Fruit fly (Drosophila melanogaster) whole organism, wandering third instar larva: ENCODE measurements around the gene CG43739.

Experiments
- CrebA ChIP-seq: fragments of 200-800 bp; sonication (Bioruptor generic); optimal IDR thresholded peaks from 2 replicates; lab custom pipeline; 2016; ENCODE audit warnings: missing biosample characterization, mild to moderate bottlenecking, missing genetic modification characterization, borderline replicate concordance
- Dfd ChIP-seq: fragments of >200 bp; optimal IDR thresholded peaks from 2 replicates; lab custom pipeline; 2017; ENCODE audit warnings: missing biosample characterization, missing genetic modification characterization
- h ChIP-seq: fragments of 200-800 bp; sonication (Bioruptor generic); optimal IDR thresholded peaks from 3 replicates; lab custom pipeline; 2016; ENCODE audit warnings: missing biosample characterization, mild to moderate bottlenecking, missing genetic modification characterization
- pan ChIP-seq: fragments of >200 bp; optimal IDR thresholded peaks from 2 replicates; lab custom pipeline; 2017

dm6 chr2L:20858371-20859340 is 60.1 kb downstream of the CG43739 start, which contains the start of gene bero:
- TF ChIP-seq Dfd (GFP tag; lab: Kevin White, UChicago), result no peak
- TF ChIP-seq CrebA, result no peak
- no peak for TF ChIP-seq h
- no peak for TF ChIP-seq pan (lab: Kevin White, UChicago)
